Fruit fly (Drosophila melanogaster) Kc167 (cell line): Measurements from ENCODE around the gene ergic53.

Source experiments
- Myc ChIP-seq: fragments of >200 bp; optimal IDR thresholded peaks from 2 replicates; lab custom pipeline; 2017; ENCODE audit warnings: missing external identifiers
- h ChIP-seq: fragments of >200 bp; optimal IDR thresholded peaks from 3 replicates; lab custom pipeline; 2018; ENCODE audit warnings: missing external identifiers
- insv ChIP-seq: fragments of >200 bp; optimal IDR thresholded peaks from 3 replicates; lab custom pipeline; 2018; ENCODE audit warnings: missing external identifiers
- psq ChIP-seq: fragments of >200 bp; optimal IDR thresholded peaks from 2 replicates; lab custom pipeline; 2017; ENCODE audit warnings: missing external identifiers
- ttk ChIP-seq: sonication (Bioruptor generic); optimal IDR thresholded peaks from 2 replicates; lab custom pipeline; 2017; ENCODE audit warnings: missing external identifiers

- TF ChIP-seq Myc (lab: Kevin White, UChicago): no peak
- TF ChIP-seq insv: no peak
- no peak for TF ChIP-seq h
- no peak for TF ChIP-seq ttk
- no peak for TF ChIP-seq psq (lab: Kevin White, UChicago)
These were observed 18.3 kb downstream of the ergic53 start for dm6 chr3L:8553125-8553524.
